Fruit fly (Drosophila melanogaster) whole organism, embryonic: ENCODE measurements around the gene chic.
A peak's percentile ranks its signal among the peaks of the same experiment; 100 is the strongest.

Experiments used
- ATbp ChIP-seq: fragments of 200-800 bp; sonication (Bioruptor generic); optimal IDR thresholded peaks from 2 replicates; lab custom pipeline; 2017; ENCODE audit warnings: missing biosample characterization, mild to moderate bottlenecking, missing genetic modification characterization, missing genetic modification reagents
- Antp ChIP-seq: fragments of 200-800 bp; sonication (Bioruptor generic); optimal IDR thresholded peaks from 3 replicates; lab custom pipeline; 2016; ENCODE audit warnings: missing biosample characterization, missing genetic modification characterization
- C15 ChIP-seq: fragments of 200-800 bp; sonication (Bioruptor generic); IDR thresholded peaks from 3 replicates; pipeline ENCODE4 v1.3.6; 2022; ENCODE audit warnings: missing biosample characterization, missing genetic modification characterization
- CG10431 ChIP-seq: fragments of 200-800 bp; sonication (Bioruptor generic); optimal IDR thresholded peaks from 3 replicates; lab custom pipeline; 2018; ENCODE audit warnings: missing biosample characterization, mild to moderate bottlenecking, missing genetic modification characterization
- CG12071 ChIP-seq: fragments of 200-800 bp; sonication (Bioruptor generic); optimal IDR thresholded peaks from 3 replicates; lab custom pipeline; 2018; ENCODE audit warnings: missing biosample characterization, mild to moderate bottlenecking, missing genetic modification characterization
- CG12236 ChIP-seq: fragments of 200-800 bp; sonication (Bioruptor generic); optimal IDR thresholded peaks from 2 replicates; lab custom pipeline; 2016; ENCODE audit warnings: missing biosample characterization, missing genetic modification characterization
- CG12659 ChIP-seq: fragments of 200-800 bp; sonication (Bioruptor generic); optimal IDR thresholded peaks from 3 replicates; lab custom pipeline; 2017; ENCODE audit warnings: mild to moderate bottlenecking, missing biosample characterization, missing genetic modification reagents, missing genetic modification characterization
- CG13296 ChIP-seq: fragments of 200-800 bp; sonication (Bioruptor generic); optimal IDR thresholded peaks from 3 replicates; lab custom pipeline; 2018; ENCODE audit warnings: missing biosample characterization, mild to moderate bottlenecking, missing genetic modification characterization
- CG13624 ChIP-seq: fragments of 200-800 bp; sonication (Bioruptor generic); optimal IDR thresholded peaks from 2 replicates; lab custom pipeline; 2016; ENCODE audit warnings: missing biosample characterization, missing genetic modification characterization
- CG14965 ChIP-seq: fragments of 200-800 bp; sonication (Bioruptor generic); optimal IDR thresholded peaks from 2 replicates; lab custom pipeline; 2016; ENCODE audit warnings: missing biosample characterization, missing genetic modification characterization, borderline replicate concordance
- CG15011 ChIP-seq: fragments of 200-800 bp; sonication (Bioruptor generic); optimal IDR thresholded peaks from 3 replicates; lab custom pipeline; 2018; ENCODE audit warnings: missing biosample characterization, mild to moderate bottlenecking, missing genetic modification characterization
- CG15514 ChIP-seq: fragments of 200-800 bp; sonication (Bioruptor generic); optimal IDR thresholded peaks from 3 replicates; lab custom pipeline; 2017; ENCODE audit warnings: missing biosample characterization, missing genetic modification characterization, mild to moderate bottlenecking, moderate library complexity, missing genetic modification reagents
- CG17186 ChIP-seq: fragments of 200-800 bp; sonication (Bioruptor generic); optimal IDR thresholded peaks from 3 replicates; lab custom pipeline; 2017; ENCODE audit warnings: missing biosample characterization, missing genetic modification reagents, missing genetic modification characterization
- CG17328 ChIP-seq: fragments of 200-800 bp; sonication (Bioruptor generic); IDR thresholded peaks from 2 replicates; pipeline ENCODE4 v1.3.6; 2022; ENCODE audit warnings: missing biosample characterization, missing genetic modification characterization
- CG17361 ChIP-seq: fragments of 200-800 bp; sonication (Bioruptor generic); IDR thresholded peaks from 3 replicates; pipeline ENCODE4 v1.3.6; 2022; ENCODE audit warnings: missing biosample characterization, missing genetic modification characterization
- CG18599 ChIP-seq: fragments of 200-800 bp; sonication (Bioruptor generic); optimal IDR thresholded peaks from 3 replicates; lab custom pipeline; 2017; ENCODE audit warnings: missing biosample characterization, missing genetic modification characterization, mild to moderate bottlenecking, moderate library complexity, missing genetic modification reagents
- CG18619 ChIP-seq: fragments of 200-800 bp; sonication (Bioruptor generic); optimal IDR thresholded peaks from 3 replicates; lab custom pipeline; 2017; ENCODE audit warnings: missing biosample characterization, mild to moderate bottlenecking, missing genetic modification characterization
- CG2116 ChIP-seq: fragments of 200-800 bp; sonication (Bioruptor generic); optimal IDR thresholded peaks from 3 replicates; lab custom pipeline; 2018; ENCODE audit warnings: missing biosample characterization, mild to moderate bottlenecking, missing genetic modification characterization
- CG2202 ChIP-seq: fragments of 200-800 bp; sonication (Bioruptor generic); optimal IDR thresholded peaks from 2 replicates; lab custom pipeline; 2018; ENCODE audit warnings: missing biosample characterization, mild to moderate bottlenecking, missing genetic modification characterization
- CG32767 ChIP-seq: fragments of 200-800 bp; sonication (Bioruptor generic); IDR thresholded peaks from 2 replicates; pipeline ENCODE4 v1.3.6; 2022; ENCODE audit warnings: missing biosample characterization, missing genetic modification characterization
- CG4360 ChIP-seq: fragments of 200-800 bp; sonication (Bioruptor generic); IDR thresholded peaks from 2 replicates; pipeline ENCODE4 v1.3.6; 2022; ENCODE audit warnings: missing biosample characterization, missing genetic modification characterization
- CG9215 ChIP-seq: fragments of 200-800 bp; sonication (Bioruptor generic); IDR thresholded peaks from 2 replicates; pipeline ENCODE4 v1.3.6; 2022; ENCODE audit warnings: missing biosample characterization, missing genetic modification characterization
- CTCF ChIP-seq: fragments of 200-800 bp; sonication (Bioruptor generic); optimal IDR thresholded peaks from 2 replicates; lab custom pipeline; 2017; ENCODE audit warnings: missing biosample characterization, mild to moderate bottlenecking, missing genetic modification characterization, moderate library complexity
- D ChIP-seq, 2 experiments: fragments of 200-800 bp in 1 of 2; fragments of >200 bp in 1 of 2; sonication (Bioruptor generic) in 1 of 2; optimal IDR thresholded peaks; 2 replicates in 1 of 2; 3 replicates in 1 of 2; lab custom pipeline; 2017; ENCODE audit warnings: mild to moderate bottlenecking in 1 of 2, missing biosample characterization in 1 of 2, missing genetic modification characterization in 1 of 2, missing genetic modification reagents in 1 of 2
- D19A ChIP-seq: fragments of 200-800 bp; optimal IDR thresholded peaks from 3 replicates; lab custom pipeline; 2019; ENCODE audit warnings: missing biosample characterization, mild to moderate bottlenecking, missing genetic modification characterization, moderate library complexity
- Drgx ChIP-seq: fragments of 200-800 bp; sonication (Bioruptor generic); IDR thresholded peaks from 2 replicates; pipeline ENCODE4 v1.3.6; 2022; ENCODE audit warnings: missing biosample characterization, missing genetic modification characterization
- Hmx ChIP-seq: fragments of 200-800 bp; sonication (Bioruptor generic); optimal IDR thresholded peaks from 2 replicates; lab custom pipeline; 2016; ENCODE audit warnings: missing biosample characterization, missing genetic modification characterization
- NK7.1 ChIP-seq: fragments of 200-800 bp; sonication (Bioruptor generic); optimal IDR thresholded peaks from 3 replicates; lab custom pipeline; 2016; ENCODE audit warnings: missing biosample characterization, missing genetic modification characterization
- Side ChIP-seq: fragments of 200-800 bp; sonication (Bioruptor generic); optimal IDR thresholded peaks from 2 replicates; lab custom pipeline; 2016; ENCODE audit warnings: missing biosample characterization, missing genetic modification characterization
- Sin3A ChIP-seq: fragments of >200 bp; optimal IDR thresholded peaks from 2 replicates; lab custom pipeline; 2018
- ato ChIP-seq: fragments of 200-800 bp; sonication (Bioruptor generic); IDR thresholded peaks from 2 replicates; pipeline ENCODE4 v1.3.6; 2022; ENCODE audit warnings: missing biosample characterization, missing genetic modification characterization; ENCODE audit not compliant: partially characterized antibody
- chm ChIP-seq: fragments of 200-800 bp; sonication (Bioruptor generic); IDR thresholded peaks from 2 replicates; pipeline ENCODE4 v1.3.6; 2022; ENCODE audit warnings: missing biosample characterization, missing genetic modification characterization
- danr ChIP-seq: fragments of 200-800 bp; sonication (Bioruptor generic); IDR thresholded peaks from 2 replicates; pipeline ENCODE4 v1.3.6; 2022; ENCODE audit warnings: missing biosample characterization, missing genetic modification characterization
- dysf ChIP-seq: fragments of 200-800 bp; sonication (Bioruptor generic); IDR thresholded peaks from 3 replicates; pipeline ENCODE4 v1.3.6; 2022; ENCODE audit warnings: missing biosample characterization, missing genetic modification characterization
- ewg ChIP-seq: fragments of 200-800 bp; sonication (Bioruptor generic); optimal IDR thresholded peaks from 3 replicates; lab custom pipeline; 2017; ENCODE audit warnings: mild to moderate bottlenecking, missing biosample characterization, missing genetic modification reagents, missing genetic modification characterization
- eyg ChIP-seq: fragments of 200-800 bp; sonication (Bioruptor generic); optimal IDR thresholded peaks from 3 replicates; lab custom pipeline; 2016; ENCODE audit warnings: missing biosample characterization, missing genetic modification characterization
- h ChIP-seq: fragments of >200 bp; optimal IDR thresholded peaks from 2 replicates; lab custom pipeline; 2017
- kah ChIP-seq: fragments of 200-800 bp; sonication (Bioruptor generic); optimal IDR thresholded peaks from 2 replicates; lab custom pipeline; 2018; ENCODE audit warnings: missing biosample characterization, mild to moderate bottlenecking, missing genetic modification characterization
- ken ChIP-seq: fragments of 200-800 bp; sonication (Bioruptor generic); IDR thresholded peaks from 3 replicates; pipeline ENCODE4 v1.3.6; 2022; ENCODE audit warnings: missing biosample characterization, missing genetic modification characterization
- kni ChIP-seq: fragments of 200-800 bp; sonication (Bioruptor generic); optimal IDR thresholded peaks from 3 replicates; lab custom pipeline; 2017; ENCODE audit warnings: mild to moderate bottlenecking, missing biosample characterization, missing genetic modification reagents, missing genetic modification characterization
- lmd ChIP-seq: fragments of 200-800 bp; sonication (Bioruptor generic); IDR thresholded peaks from 2 replicates; pipeline ENCODE4 v1.3.6; 2022; ENCODE audit warnings: missing biosample characterization, missing genetic modification characterization
- mld ChIP-seq: fragments of 200-800 bp; sonication (Bioruptor generic); IDR thresholded peaks from 3 replicates; pipeline ENCODE4 v1.3.6; 2022; ENCODE audit warnings: missing biosample characterization, missing genetic modification characterization; ENCODE audit not compliant: partially characterized antibody
- peb ChIP-seq: fragments of 200-800 bp; sonication (Bioruptor generic); IDR thresholded peaks from 2 replicates; pipeline ENCODE4 v1.3.6; 2022; ENCODE audit warnings: missing biosample characterization, missing genetic modification characterization
- pho ChIP-seq: fragments of 200-800 bp; sonication (Bioruptor generic); optimal IDR thresholded peaks from 2 replicates; lab custom pipeline; 2016; ENCODE audit warnings: missing biosample characterization, missing genetic modification characterization
- psq ChIP-seq: fragments of 200-800 bp; sonication (Bioruptor generic); optimal IDR thresholded peaks from 2 replicates; lab custom pipeline; 2017; ENCODE audit warnings: missing biosample characterization, missing genetic modification characterization
- row ChIP-seq: fragments of 200-800 bp; sonication (Bioruptor generic); IDR thresholded peaks from 3 replicates; pipeline ENCODE4 v1.3.6; 2022; ENCODE audit warnings: missing biosample characterization, missing genetic modification characterization
- so ChIP-seq: fragments of 200-800 bp; sonication (Bioruptor generic); IDR thresholded peaks from 3 replicates; pipeline ENCODE4 v1.3.6; 2022; ENCODE audit warnings: missing biosample characterization, missing genetic modification characterization
- tna ChIP-seq: fragments of 200-800 bp; sonication (Bioruptor generic); IDR thresholded peaks from 2 replicates; pipeline ENCODE4 v1.3.6; 2022; ENCODE audit warnings: missing biosample characterization, missing genetic modification characterization; ENCODE audit not compliant: partially characterized antibody
- trem ChIP-seq: fragments of 200-800 bp; optimal IDR thresholded peaks from 3 replicates; lab custom pipeline; 2019; ENCODE audit warnings: missing biosample characterization, mild to moderate bottlenecking, missing genetic modification characterization, moderate library complexity
- tx ChIP-seq: fragments of 200-800 bp; sonication (Bioruptor generic); optimal IDR thresholded peaks from 2 replicates; lab custom pipeline; 2016; ENCODE audit warnings: missing biosample characterization, missing genetic modification characterization
- yki ChIP-seq: fragments of >200 bp; optimal IDR thresholded peaks from 3 replicates; lab custom pipeline; 2018

chic gene

DNA sequence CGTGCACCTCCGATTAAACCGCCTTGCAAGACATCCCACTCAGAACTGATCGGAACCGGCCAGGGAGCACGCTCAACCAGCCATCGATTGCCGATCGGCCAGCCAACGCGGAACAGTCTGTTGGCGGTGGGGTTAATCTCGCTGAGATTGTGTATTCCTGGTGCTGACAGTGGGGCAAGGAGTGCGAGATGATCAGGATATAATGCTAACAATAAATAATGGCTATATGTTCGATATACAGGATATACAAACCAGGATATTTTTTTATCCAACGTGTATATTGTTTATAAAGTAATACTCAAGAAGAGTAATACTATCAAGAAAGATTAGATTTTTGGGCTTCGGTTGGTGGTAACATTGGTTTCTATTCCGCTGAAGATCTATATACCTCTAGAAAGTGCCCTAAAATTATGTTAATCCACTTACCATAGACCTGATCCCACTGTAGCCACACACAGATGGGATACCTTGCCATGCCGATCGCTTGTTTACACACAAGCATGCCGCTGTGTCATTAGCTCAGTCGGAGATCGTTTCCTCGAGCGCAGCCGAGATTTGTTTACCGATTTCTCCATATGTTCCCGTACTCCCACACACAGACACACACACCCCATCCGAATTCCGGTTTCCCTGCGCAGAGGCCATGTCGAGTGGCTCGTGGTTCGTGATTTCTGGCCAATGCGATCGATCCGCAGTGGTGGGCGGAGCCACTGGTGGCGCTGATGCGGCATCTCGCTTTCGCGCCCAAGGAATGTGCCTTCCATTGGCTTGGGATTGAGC lies 38.7 kb upstream of the chic start, which contains the start of gene H2.0 (continued):
- TF ChIP-seq CG9215 (GFP tag; lab: Robert Waterston, UW) (no peak; the same call in 1 of the 2 replicates), C15 (no peak), kah (peak; percentile 5), eyg (no peak), ato (no peak), CG13624 (GFP tag; lab: Kevin White, UChicago) (no peak), row (peak; percentile 67), Drgx (GFP tag; lab: Robert Waterston, UW) (peak; percentile 7; the same call in 1 of the 2 replicates), CG12236 (GFP tag; lab: Kevin White, UChicago) (no peak), psq (GFP tag; lab: Kevin White, UChicago) (no peak), ewg (GFP tag; lab: Kevin White, UChicago) (peak; percentile 14), tx (GFP tag; lab: Kevin White, UChicago) (no peak), CG12071 (GFP tag; lab: Kevin White, UChicago) (no peak), CG4360 (GFP tag; lab: Robert Waterston, UW) (no peak), tna (GFP tag; lab: Robert Waterston, UW) (no peak), yki (lab: Kevin White, UChicago) (no peak), dysf (GFP tag; lab: Robert Waterston, UW) (no peak), ATbp (GFP tag; lab: Kevin White, UChicago) (peak; percentile 21), so (GFP tag; lab: Robert Waterston, UW) (no peak), CG15514 (no peak), CG18599 (GFP tag; lab: Kevin White, UChicago) (no peak), chm (GFP tag; lab: Robert Waterston, UW) (no peak), Antp (no peak), Sin3A (lab: Kevin White, UChicago) (no peak), peb (GFP tag; lab: Robert Waterston, UW) (no peak), NK7.1 (GFP tag; lab: Kevin White, UChicago) (no peak), Side (GFP tag; lab: Kevin White, UChicago) (no peak), CG10431 (GFP tag; lab: Kevin White, UChicago) (no peak), kni (peak; percentile 74), pho (GFP tag; lab: Kevin White, UChicago) (no peak), D (optimal IDR thresholded peaks at IDR 0.05; lab: Kevin White, UChicago) (no peak), D (GFP tag; optimal IDR thresholded peaks at IDR 0.05; lab: Kevin White, UChicago) (peak; percentile 46), CG18619 (no peak), CG32767 (no peak), CG12659 (GFP tag; lab: Kevin White, UChicago) (no peak), CG15011 (GFP tag; lab: Kevin White, UChicago) (no peak), CG17186 (GFP tag; lab: Kevin White, UChicago) (no peak), trem (peak; percentile 23), CG13296 (GFP tag; lab: Kevin White, UChicago) (no peak), lmd (peak; percentile 53), CG2202 (tag; lab: Kevin White, UChicago) (peak; percentile 8), ken (GFP tag; lab: Robert Waterston, UW) (no peak), mld (GFP tag; lab: Robert Waterston, UW) (no peak), CG14965 (GFP tag; lab: Kevin White, UChicago) (no peak), Hmx (GFP tag; lab: Kevin White, UChicago) (no peak), D19A (tag; lab: Kevin White, UChicago) (peak; percentile 35), h (lab: Kevin White, UChicago) (no peak), CTCF (no peak), CG17328 (GFP tag; lab: Robert Waterston, UW) (no peak), CG17361 (GFP tag; lab: Robert Waterston, UW) (peak; percentile 58; the same call in 2 of the 3 replicates), CG2116 (no peak), danr (0 out of 2 replicates have a peak, but pooled peaks have one; percentile 11)
